Worm (Caenorhabditis elegans): ENCODE measurements around the gene dhp-2.

dhp-2 gene

DNA sequence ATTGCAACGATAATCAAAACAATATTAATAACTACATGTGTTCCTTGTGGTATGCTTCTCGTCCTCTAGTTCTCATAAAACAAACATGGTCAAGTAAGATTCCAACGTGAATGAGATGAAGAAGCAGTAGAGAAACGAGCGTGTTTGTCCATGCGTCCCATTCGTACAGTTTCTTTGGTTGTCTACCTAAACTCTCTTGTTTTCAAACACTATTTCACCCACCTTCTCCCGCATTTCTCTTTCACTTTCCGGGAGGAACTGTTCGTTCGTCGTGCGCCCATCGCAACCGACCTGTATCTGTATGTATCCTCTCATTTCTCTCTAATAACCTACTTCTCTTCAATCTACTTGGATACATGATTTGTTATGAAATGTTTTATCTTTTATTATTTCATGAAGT, 29.8 kb downstream of the dhp-2 start:
- TF ChIP-seq ztf-11 (tag; optimal IDR thresholded peaks at IDR 0.05) (no peak), flh-1 (GFP tag; optimal IDR thresholded peaks at IDR 0.05) (no peak), pha-4 (tag; optimal IDR thresholded peaks at IDR 0.05) (peak; percentile 57), ceh-39 (tag; optimal IDR thresholded peaks at IDR 0.05) (no peak), blmp-1 (tag; optimal IDR thresholded peaks at IDR 0.05) (peak; percentile 82), nhr-237 (tag; optimal IDR thresholded peaks at IDR 0.05) (peak; percentile 15), lsy-2 (tag; optimal IDR thresholded peaks at IDR 0.05) (no peak), ces-1 (GFP tag; optimal IDR thresholded peaks at IDR 0.05) (no peak), ceh-83 (GFP tag; optimal IDR thresholded peaks at IDR 0.05) (no peak), ham-2 (GFP tag; optimal IDR thresholded peaks at IDR 0.05) (no peak), hlh-1 (tag; optimal IDR thresholded peaks at IDR 0.05) (no peak), bed-3 (GFP tag; optimal IDR thresholded peaks at IDR 0.05) (no peak)

DNA sequence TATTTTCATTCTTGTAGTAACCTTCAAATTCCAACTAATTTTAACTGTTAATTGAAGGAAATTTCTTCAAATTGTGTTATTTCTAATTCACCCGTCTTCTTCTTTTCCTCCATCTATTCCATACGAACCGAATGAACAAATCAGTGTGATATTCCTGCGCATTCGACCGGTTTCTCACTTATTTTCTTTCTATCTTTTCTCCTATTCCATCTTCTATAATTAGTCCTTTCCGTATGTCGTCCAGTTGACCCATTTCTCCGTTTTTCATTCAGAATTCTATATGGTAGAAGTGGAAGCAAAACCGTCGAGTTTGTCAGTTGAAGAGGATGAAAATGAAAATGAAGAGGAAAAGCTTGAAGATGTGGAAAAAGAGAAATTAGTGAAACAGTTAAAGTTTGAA, 31.6 kb downstream of the dhp-2 start, which contains the start of gene magu-4:
magu-4 (plus strand) TSS at position 218 of the 400 bp plus-strand sequence.
- TF ChIP-seq mab-5 (tag; optimal IDR thresholded peaks at IDR 0.05) (no peak), nhr-76 (tag; optimal IDR thresholded peaks at IDR 0.05) (no peak), pha-4 (tag; optimal IDR thresholded peaks at IDR 0.05) (no peak), ztf-11 (tag; optimal IDR thresholded peaks at IDR 0.05) (no peak), mls-2 (tag; optimal IDR thresholded peaks at IDR 0.05) (no peak), snpc-4 (tag; optimal IDR thresholded peaks at IDR 0.05) (no peak), lin-13 (tag; optimal IDR thresholded peaks at IDR 0.05) (no peak), unc-62 (GFP tag; optimal IDR thresholded peaks at IDR 0.05) (no peak), bed-3 (GFP tag; optimal IDR thresholded peaks at IDR 0.05) (no peak), mep-1 (tag; optimal IDR thresholded peaks at IDR 0.05) (no peak), hlh-1 (tag; optimal IDR thresholded peaks at IDR 0.05) (no peak), ceh-43 (GFP tag; optimal IDR thresholded peaks at IDR 0.05) (no peak), zip-8 (tag; optimal IDR thresholded peaks at IDR 0.05) (no peak), nhr-28 (tag; optimal IDR thresholded peaks at IDR 0.05) (no peak), ceh-83 (GFP tag; optimal IDR thresholded peaks at IDR 0.05) (no peak), nhr-2 (tag; optimal IDR thresholded peaks at IDR 0.05) (no peak), elt-3 (tag; optimal IDR thresholded peaks at IDR 0.05) (no peak), unc-39 (tag; optimal IDR thresholded peaks at IDR 0.05) (no peak)

DNA sequence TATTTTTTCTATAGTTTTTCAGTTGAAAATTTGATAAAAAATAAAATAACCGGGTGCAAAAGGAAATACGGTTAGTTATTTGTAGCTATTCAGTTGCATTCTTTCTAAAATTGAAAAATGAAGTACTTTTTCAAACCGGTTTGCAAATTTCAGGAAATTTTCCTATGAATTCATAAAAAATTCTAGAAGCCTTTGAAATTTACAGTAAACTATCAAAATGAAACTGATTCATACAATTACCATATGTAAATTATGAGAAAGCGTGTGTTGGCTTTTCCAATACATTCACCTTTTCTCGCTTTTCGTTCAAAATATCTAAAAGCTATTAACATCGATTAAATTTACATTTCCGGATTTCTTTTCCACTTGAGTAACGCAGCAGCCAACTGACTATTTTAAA, 39.1 kb downstream of the dhp-2 start, which contains the start of gene ent-7:
ent-7 (plus strand) TSS at position 301 of the 400 bp plus-strand sequence.
- TF ChIP-seq lin-13 (tag; optimal IDR thresholded peaks at IDR 0.05) (no peak), cnd-1 (tag; optimal IDR thresholded peaks at IDR 0.05) (no peak), snpc-4 (tag; optimal IDR thresholded peaks at IDR 0.05) (no peak)

DNA sequence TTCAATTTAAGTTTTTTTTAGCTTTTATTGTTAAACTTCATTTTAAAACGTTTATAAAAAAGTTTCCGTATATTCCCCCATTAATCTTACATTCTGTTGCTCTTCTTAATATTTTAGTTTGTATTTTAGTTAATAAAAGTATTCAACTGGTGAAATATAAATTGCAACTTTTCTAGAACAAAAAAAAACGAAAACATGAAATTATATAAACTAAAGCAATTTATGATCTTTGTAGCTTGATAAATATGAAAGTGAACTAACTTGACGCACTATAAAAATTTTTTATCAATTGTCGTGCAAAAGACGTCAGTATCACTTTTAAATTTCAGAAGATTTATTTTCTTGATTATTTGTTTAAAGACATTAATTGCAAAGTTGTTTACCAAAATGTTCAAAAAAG, 39.7 kb downstream of the dhp-2 start, which contains the start of gene F44D12.2:
F44D12.2 (minus strand) TSS at position 101 of the 400 bp plus-strand sequence.
- TF ChIP-seq nhr-12 (tag; optimal IDR thresholded peaks at IDR 0.05) = no peak
- no peak for TF ChIP-seq ces-1 (GFP tag; optimal IDR thresholded peaks at IDR 0.05)
- no peak for TF ChIP-seq bed-3 (GFP tag; optimal IDR thresholded peaks at IDR 0.05)
- TF ChIP-seq ztf-11 (tag; optimal IDR thresholded peaks at IDR 0.05) = no peak
- TF ChIP-seq elt-3 (tag; optimal IDR thresholded peaks at IDR 0.05) = no peak
- TF ChIP-seq unc-39 (tag; optimal IDR thresholded peaks at IDR 0.05) = no peak
- no peak for TF ChIP-seq hlh-1 (tag; optimal IDR thresholded peaks at IDR 0.05)
- TF ChIP-seq ham-2 (GFP tag; optimal IDR thresholded peaks at IDR 0.05) = no peak
- no peak for TF ChIP-seq ceh-39 (tag; optimal IDR thresholded peaks at IDR 0.05)
- TF ChIP-seq M03D4.4 (tag; optimal IDR thresholded peaks at IDR 0.05) = no peak
- no peak for TF ChIP-seq sptf-1 (tag; optimal IDR thresholded peaks at IDR 0.05)

DNA sequence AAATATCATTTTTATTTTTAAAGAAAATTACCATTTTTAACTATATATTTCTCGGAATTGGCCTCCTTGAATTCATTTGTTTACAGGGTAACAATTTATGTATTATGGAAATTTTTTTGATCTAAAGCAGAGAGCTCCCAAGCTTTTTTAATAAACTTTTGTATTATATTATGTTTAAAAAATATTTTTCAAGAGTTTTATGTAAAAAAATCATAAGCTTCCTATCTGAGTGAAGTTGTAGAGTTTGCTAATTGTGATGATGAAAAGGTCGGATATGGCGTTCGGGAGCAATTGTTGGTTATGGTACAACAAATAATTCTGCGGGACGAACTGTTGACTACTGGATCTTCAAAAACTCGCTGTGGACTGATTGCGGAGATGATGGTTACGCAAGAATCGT, 43.4 kb downstream of the dhp-2 start, which contains the start of gene F44D12.19:
F44D12.19 (plus strand) TSS at position 301 of the 400 bp plus-strand sequence.
- TF ChIP-seq mls-2 (tag; optimal IDR thresholded peaks at IDR 0.05) (no peak), nhr-76 (tag; optimal IDR thresholded peaks at IDR 0.05) (no peak), elt-3 (tag; optimal IDR thresholded peaks at IDR 0.05) (no peak)

DNA sequence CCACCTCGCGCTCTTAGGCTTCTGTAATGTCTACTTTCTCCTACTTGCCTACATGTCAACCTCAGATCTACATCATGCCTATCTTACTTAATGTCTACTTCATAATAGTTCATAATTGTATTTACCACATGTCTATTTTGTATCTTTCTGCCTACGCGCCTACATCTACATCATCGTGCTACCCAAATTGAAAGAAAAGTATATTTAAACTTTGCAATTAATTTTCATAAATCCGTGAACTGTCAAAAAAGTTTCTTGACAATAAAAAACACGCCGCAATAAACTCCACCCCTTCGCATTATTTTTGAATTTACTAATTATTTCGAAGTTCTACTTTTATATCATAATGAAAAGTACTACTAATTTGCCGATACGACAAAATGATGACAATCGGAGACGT, 45.1 kb downstream of the dhp-2 start, which contains the start of gene F44D12.8:
F44D12.8 (plus strand) TSS at position 301 of the 400 bp plus-strand sequence.
- no peak for TF ChIP-seq nhr-28 (tag; optimal IDR thresholded peaks at IDR 0.05)
- no peak for TF ChIP-seq tbx-8 (GFP tag; optimal IDR thresholded peaks at IDR 0.05)
- TF ChIP-seq unc-120 (tag; optimal IDR thresholded peaks at IDR 0.05; ENCODE audit: poor library complexity, severe bottlenecking) = no peak
- no peak for TF ChIP-seq lsy-2 (tag; optimal IDR thresholded peaks at IDR 0.05)
- no peak for TF ChIP-seq elt-1 (tag; optimal IDR thresholded peaks at IDR 0.05; ENCODE audit: borderline replicate concordance, insufficient read depth)
- no peak for TF ChIP-seq ceh-43 (GFP tag; optimal IDR thresholded peaks at IDR 0.05)
- TF ChIP-seq elt-3 (tag; optimal IDR thresholded peaks at IDR 0.05) = no peak
- TF ChIP-seq lin-13 (tag; optimal IDR thresholded peaks at IDR 0.05) = no peak
- TF ChIP-seq ces-1 (GFP tag; optimal IDR thresholded peaks at IDR 0.05) = no peak

Data from whole organism, mixed stage, embryonic.